Fruit fly (Drosophila melanogaster) S2 (cell line): Measurements from ENCODE around the gene CG31457.

ENCODE experiments used
- CG8478 ChIP-seq: fragments of >200 bp; optimal IDR thresholded peaks from 2 replicates; lab custom pipeline; 2018
- CTCF ChIP-seq, 2 experiments: fragments of >200 bp; optimal IDR thresholded peaks; 2 replicates each; lab custom pipeline; 2018

Gene CG31457

dm6 chr3R:23097197-23097809, 30.5 kb downstream of the CG31457 start, which contains the start of gene CG6733:
Gene CG6733, plus strand, starts transcription at chr3R:23097728.
- TF ChIP-seq CG8478 (lab: Kevin White, UChicago) = no peak
- no peak for TF ChIP-seq CTCF (optimal IDR thresholded peaks at IDR 0.05; lab: Kevin White, UChicago)

dm6 chr3R:23095346-23095745, 32.4 kb downstream of the CG31457 start, which contains the start of gene CG17109:
Gene CG17109, plus strand, starts transcription at chr3R:23095690.
- TF ChIP-seq CTCF (optimal IDR thresholded peaks at IDR 0.05; lab: Kevin White, UChicago) (no peak), CG8478 (lab: Kevin White, UChicago) (no peak)

dm6 chr3R:23091586-23092228, 36.1 kb downstream of the CG31457 start, which contains the start of the genes CG17110 and CG6726:
Gene CG17110, plus strand, starts transcription at chr3R:23091724.
Gene CG6726, plus strand, starts transcription at chr3R:23091724.
- TF ChIP-seq CG8478 (lab: Kevin White, UChicago) (no peak), CTCF (optimal IDR thresholded peaks at IDR 0.05; lab: Kevin White, UChicago) (no peak)

dm6 chr3R:23088252-23088651, 39.5 kb downstream of the CG31457 start:
- TF ChIP-seq CTCF (optimal IDR thresholded peaks at IDR 0.05; lab: Kevin White, UChicago) (no peak), CG8478 (lab: Kevin White, UChicago) (no peak)

dm6 chr3R:23081265-23081664, 46.5 kb downstream of the CG31457 start:
- no peak for TF ChIP-seq CTCF (optimal IDR thresholded peaks at IDR 0.05; lab: Kevin White, UChicago)
- TF ChIP-seq CG8478 (lab: Kevin White, UChicago) = no peak
